Fruit fly (Drosophila melanogaster) whole organism, prepupa: Measurements from ENCODE around the gene CG12290.
A peak's percentile ranks its signal among the peaks of the same experiment; 100 is the strongest.

ENCODE experiments used
- CG10631 ChIP-seq: fragments of 200-800 bp; sonication (Bioruptor generic); optimal IDR thresholded peaks from 2 replicates; lab custom pipeline; 2016; ENCODE audit warnings: missing biosample characterization, missing genetic modification characterization
- Hr39 ChIP-seq: fragments of 200-800 bp; sonication (Bioruptor generic); optimal IDR thresholded peaks from 2 replicates; lab custom pipeline; 2016; ENCODE audit warnings: missing biosample characterization, missing genetic modification characterization
- fd85E ChIP-seq: fragments of 200-800 bp; sonication (Bioruptor generic); optimal IDR thresholded peaks from 3 replicates; lab custom pipeline; 2016; ENCODE audit warnings: missing biosample characterization, missing genetic modification characterization

DNA sequence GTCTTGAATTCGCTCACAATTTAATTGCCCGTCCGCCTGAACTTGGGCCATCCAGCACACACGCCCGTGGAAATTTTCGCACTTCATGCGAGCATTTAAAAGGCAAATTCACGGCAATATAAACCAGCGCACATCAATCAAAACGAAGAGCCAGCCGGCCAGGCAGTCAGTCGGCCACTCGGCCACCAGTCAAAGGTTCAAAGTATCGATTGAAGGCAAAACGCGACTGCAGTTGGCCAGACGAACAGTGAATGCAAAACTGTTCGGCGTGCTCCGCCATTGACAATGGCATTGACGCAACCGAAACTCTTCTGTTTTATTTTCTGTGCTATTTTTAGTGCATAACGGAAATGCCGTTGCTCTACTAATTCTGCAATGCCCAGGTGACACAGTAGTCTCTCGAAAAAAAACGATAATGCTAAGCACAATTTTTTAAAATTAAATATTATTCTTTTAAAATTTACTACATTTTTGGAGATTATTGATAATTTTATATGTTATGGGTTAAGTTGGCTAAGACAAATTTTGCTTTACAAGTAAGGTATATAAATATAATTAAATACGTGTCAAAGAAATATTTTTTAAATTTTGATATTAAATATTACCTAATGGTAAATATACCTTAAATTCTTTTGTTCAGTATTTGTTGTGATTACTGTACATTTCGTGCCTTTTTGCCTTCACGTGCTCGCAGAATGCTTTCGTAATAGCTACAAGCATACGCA is 17.9 kb downstream of the CG12290 start:
- no peak for TF ChIP-seq Hr39 (GFP tag; lab: Kevin White, UChicago)
- no peak for TF ChIP-seq fd85E
- TF ChIP-seq CG10631 (GFP tag; lab: Kevin White, UChicago): peak; percentile 26
